Fruit fly (Drosophila melanogaster) whole organism: ENCODE results near the gene zfh2.

Source experiments
- CG8478 ChIP-seq: fragments of >200 bp; optimal IDR thresholded peaks from 2 replicates; lab custom pipeline; 2018; ENCODE audit warnings: inconsistent platforms
- Dll ChIP-seq: fragments of >200 bp; optimal IDR thresholded peaks from 2 replicates; lab custom pipeline; 2017
- pan ChIP-seq: fragments of >200 bp; optimal IDR thresholded peaks from 2 replicates; lab custom pipeline; 2017

dm6 chr4:582836-583235 lies 81.2 kb downstream of the zfh2 start, which contains the start of gene CG1909:
- TF ChIP-seq Dll (lab: Kevin White, UChicago) (no peak), pan (lab: Kevin White, UChicago) (no peak), CG8478 (lab: Kevin White, UChicago) (no peak)
